Worm (Caenorhabditis elegans): Measurements from ENCODE around the gene C15H7.4.
"Not testable (repeated sequence)": the region's sequence is repeated elsewhere in the genome, so short reads cannot be mapped to it uniquely, and the experiment has no call there.

The C15H7.4 gene

ce11 chrIII:9690044-9690443, 34.3 kb upstream of the C15H7.4 start, which contains the start of gene best-5:
Gene best-5, minus strand, starts transcription at chrIII:9690253.
- TF ChIP-seq elt-2 (tag; optimal IDR thresholded peaks at IDR 0.05) (no peak), lsy-2 (tag; optimal IDR thresholded peaks at IDR 0.05) (no peak), fkh-10 (GFP tag; optimal IDR thresholded peaks at IDR 0.05) (no peak), unc-62 (GFP tag; optimal IDR thresholded peaks at IDR 0.05) (no peak), nhr-20 (tag; optimal IDR thresholded peaks at IDR 0.05) (no peak), lin-15B (tag; optimal IDR thresholded peaks at IDR 0.05) (no peak), xbp-1 (tag; optimal IDR thresholded peaks at IDR 0.05) (no peak), C34B4.2 (tag; optimal IDR thresholded peaks at IDR 0.05) (no peak), nhr-47 (tag; optimal IDR thresholded peaks at IDR 0.05) (no peak)

ce11 chrIII:9689377-9689776, 33.7 kb upstream of the C15H7.4 start:
- TF ChIP-seq fos-1 (tag; optimal IDR thresholded peaks at IDR 0.05) (no peak), snu-23 (GFP tag; optimal IDR thresholded peaks at IDR 0.05) (no peak), elt-2 (tag; optimal IDR thresholded peaks at IDR 0.05) (peak; percentile 77), lin-35 (GFP tag; optimal IDR thresholded peaks at IDR 0.05) (peak in 1 of 2 experiments; percentile 21), swsn-7 (tag; optimal IDR thresholded peaks at IDR 0.05) (no peak), nhr-84 (tag; optimal IDR thresholded peaks at IDR 0.05) (no peak), elt-3 (tag; optimal IDR thresholded peaks at IDR 0.05) (no peak), unc-98 (GFP tag; IDR thresholded peaks at IDR 0.05) (no peak)

ce11 chrIII:9685959-9686358, 30.3 kb upstream of the C15H7.4 start, which contains the start of gene C07A9.10:
Gene C07A9.10, minus strand, starts transcription at chrIII:9686059.
- TF ChIP-seq ceh-63 (GFP tag; optimal IDR thresholded peaks at IDR 0.05) (no peak), nhr-90 (tag; optimal IDR thresholded peaks at IDR 0.05; ENCODE audit: poor library complexity) (no peak), alr-1 (tag; optimal IDR thresholded peaks at IDR 0.05; ENCODE audit: borderline replicate concordance) (no peak), dsc-1 (tag; optimal IDR thresholded peaks at IDR 0.05) (no peak), vab-15 (tag; optimal IDR thresholded peaks at IDR 0.05) (no peak), irx-1 (tag; optimal IDR thresholded peaks at IDR 0.05) (no peak), zag-1 (tag; optimal IDR thresholded peaks at IDR 0.05) (no peak), ces-1 (GFP tag; optimal IDR thresholded peaks at IDR 0.05) (no peak), Y116A8C.19 (tag; optimal IDR thresholded peaks at IDR 0.05; ENCODE audit: borderline replicate concordance) (no peak), mef-2 (tag; optimal IDR thresholded peaks at IDR 0.05) (no peak), sup-37 (GFP tag; optimal IDR thresholded peaks at IDR 0.05) (no peak), mab-9 (GFP tag; IDR thresholded peaks at IDR 0.05) (no peak), efl-1 (optimal IDR thresholded peaks at IDR 0.05) (no peak), efl-1 (GFP tag; optimal IDR thresholded peaks at IDR 0.05 in 1 of 2) (no peak), ceh-88 (GFP tag; IDR thresholded peaks at IDR 0.05) (no peak), aly-2 (tag; optimal IDR thresholded peaks at IDR 0.05) (no peak), zip-4 (GFP tag; optimal IDR thresholded peaks at IDR 0.05) (no peak), swsn-7 (tag; optimal IDR thresholded peaks at IDR 0.05) (no peak), nhr-19 (GFP tag; conservative IDR thresholded peaks at IDR 0.05) (no peak)

DNA sequence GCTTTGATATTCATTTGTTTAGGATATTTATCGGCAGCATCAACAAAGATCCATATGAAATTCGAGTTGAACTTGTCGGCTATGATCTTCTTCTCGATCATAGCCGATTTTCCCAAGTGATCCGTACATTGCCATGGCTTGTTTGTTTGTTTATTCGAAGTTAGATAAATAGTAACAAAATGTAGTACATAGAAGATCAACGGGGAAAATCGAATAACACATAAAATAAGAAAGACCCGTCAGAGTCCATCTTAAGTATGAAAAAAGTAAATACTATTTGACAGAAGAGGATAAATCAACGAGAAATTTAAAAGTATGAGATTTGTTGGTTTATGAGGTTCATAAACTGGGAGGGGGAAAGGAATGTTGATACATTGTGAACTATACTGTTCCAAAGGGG, 27.0 kb upstream of the C15H7.4 start, which contains the start of gene C07A9.5:
C07A9.5 (minus strand) TSS at position 101 of the 400 bp plus-strand sequence.
- not testable (repeated sequence) for TF ChIP-seq snpc-4 (tag; optimal IDR thresholded peaks at IDR 0.05); mef-2 (tag; optimal IDR thresholded peaks at IDR 0.05); nhr-90 (tag; optimal IDR thresholded peaks at IDR 0.05; ENCODE audit: poor library complexity)

- TF ChIP-seq Y116A8C.19 (tag; optimal IDR thresholded peaks at IDR 0.05; ENCODE audit: borderline replicate concordance); nhr-12 (tag; optimal IDR thresholded peaks at IDR 0.05); nhr-47 (tag; optimal IDR thresholded peaks at IDR 0.05): not testable (repeated sequence)
Observed at ce11 chrIII:9681206-9681605, 25.5 kb upstream of the C15H7.4 start, which contains the start of gene C07A9.13. Gene C07A9.13, minus strand, starts transcription at chrIII:9681306.
